Fruit fly (Drosophila melanogaster) whole organism, embryonic: Measurements from ENCODE around the gene SMC6.

ENCODE experiments used
- Atf-2 ChIP-seq: fragments of 200-800 bp; sonication (Bioruptor generic); optimal IDR thresholded peaks from 2 replicates; lab custom pipeline; 2016; ENCODE audit warnings: missing biosample characterization, missing genetic modification characterization
- Blimp-1 ChIP-seq: fragments of 200-800 bp; sonication (Bioruptor generic); optimal IDR thresholded peaks from 3 replicates; lab custom pipeline; 2018; ENCODE audit warnings: missing biosample characterization, missing genetic modification characterization, mild to moderate bottlenecking, moderate library complexity, missing genetic modification reagents
- BtbVII ChIP-seq: fragments of 200-800 bp; sonication (Bioruptor generic); optimal IDR thresholded peaks from 3 replicates; lab custom pipeline; 2017; ENCODE audit warnings: missing biosample characterization, mild to moderate bottlenecking, missing genetic modification characterization
- CG10462 ChIP-seq: fragments of 200-800 bp; sonication (Bioruptor generic); optimal IDR thresholded peaks from 2 replicates; lab custom pipeline; 2016; ENCODE audit warnings: missing biosample characterization, missing genetic modification characterization
- CG10959 ChIP-seq: fragments of 200-800 bp; sonication (Bioruptor generic); IDR thresholded peaks from 2 replicates; pipeline ENCODE4 v1.3.6; 2022; ENCODE audit warnings: missing biosample characterization, missing genetic modification characterization
- CG11398 ChIP-seq: fragments of 200-800 bp; sonication (Bioruptor generic); optimal IDR thresholded peaks from 2 replicates; lab custom pipeline; 2016; ENCODE audit warnings: missing biosample characterization, missing genetic modification characterization
- CG14667 ChIP-seq: fragments of 200-800 bp; sonication (Bioruptor generic); IDR thresholded peaks from 2 replicates; pipeline ENCODE4 v1.3.6; 2022; ENCODE audit warnings: missing biosample characterization, missing genetic modification characterization
- CG1529 ChIP-seq: fragments of 200-800 bp; sonication (Bioruptor generic); optimal IDR thresholded peaks from 3 replicates; lab custom pipeline; 2018; ENCODE audit warnings: missing biosample characterization, missing genetic modification characterization
- CG15479 ChIP-seq: fragments of 200-800 bp; sonication (Bioruptor generic); optimal IDR thresholded peaks from 3 replicates; lab custom pipeline; 2019; ENCODE audit warnings: missing biosample characterization, mild to moderate bottlenecking, missing genetic modification characterization, moderate library complexity
- CG1647 ChIP-seq: fragments of 200-800 bp; sonication (Bioruptor generic); optimal IDR thresholded peaks from 3 replicates; lab custom pipeline; 2016; ENCODE audit warnings: missing biosample characterization, missing genetic modification characterization
- CG16779 ChIP-seq: fragments of 200-800 bp; sonication (Bioruptor generic); IDR thresholded peaks from 2 replicates; pipeline ENCODE4 v1.3.6; 2022; ENCODE audit warnings: missing biosample characterization, missing genetic modification characterization
- CG16813 ChIP-seq: fragments of 200-800 bp; sonication (Bioruptor generic); IDR thresholded peaks from 3 replicates; pipeline ENCODE4 v1.3.6; 2022; ENCODE audit warnings: missing biosample characterization, missing genetic modification characterization; ENCODE audit not compliant: partially characterized antibody
- CG17912 ChIP-seq: fragments of 200-800 bp; sonication (Bioruptor generic); optimal IDR thresholded peaks from 2 replicates; lab custom pipeline; 2018; ENCODE audit warnings: missing biosample characterization, mild to moderate bottlenecking, missing genetic modification characterization
- CG1832 ChIP-seq: fragments of 200-800 bp; sonication (Bioruptor generic); optimal IDR thresholded peaks from 2 replicates; lab custom pipeline; 2017; ENCODE audit warnings: missing biosample characterization, mild to moderate bottlenecking, missing genetic modification characterization, inconsistent platforms
- CG2712 ChIP-seq: fragments of 200-800 bp; optimal IDR thresholded peaks from 3 replicates; lab custom pipeline; 2019; ENCODE audit warnings: missing biosample characterization, mild to moderate bottlenecking, missing genetic modification characterization, moderate library complexity
- CG31441 ChIP-seq: fragments of 200-800 bp; sonication (Bioruptor generic); IDR thresholded peaks from 2 replicates; pipeline ENCODE4 v1.3.6; 2022; ENCODE audit warnings: missing biosample characterization, missing genetic modification characterization
- CG33213 ChIP-seq: fragments of 200-800 bp; sonication (Bioruptor generic); optimal IDR thresholded peaks from 3 replicates; lab custom pipeline; 2016; ENCODE audit warnings: missing biosample characterization, missing genetic modification characterization
- CG5953 ChIP-seq: fragments of 200-800 bp; sonication (Bioruptor generic); IDR thresholded peaks from 2 replicates; pipeline ENCODE4 v1.3.6; 2022; ENCODE audit warnings: missing biosample characterization, missing genetic modification characterization
- CG9876 ChIP-seq: fragments of 200-800 bp; sonication (Bioruptor generic); optimal IDR thresholded peaks from 2 replicates; lab custom pipeline; 2016; ENCODE audit warnings: missing biosample characterization, missing genetic modification characterization
- CHES-1-like ChIP-seq: fragments of 200-800 bp; sonication (Bioruptor generic); optimal IDR thresholded peaks from 2 replicates; lab custom pipeline; 2016; ENCODE audit warnings: missing biosample characterization, missing genetic modification characterization
- Dbx ChIP-seq: fragments of 200-800 bp; sonication (Bioruptor generic); IDR thresholded peaks from 3 replicates; pipeline ENCODE4 v1.3.6; 2022; ENCODE audit warnings: missing biosample characterization, missing genetic modification characterization
- Dip3 ChIP-seq: fragments of 200-800 bp; sonication (Bioruptor generic); optimal IDR thresholded peaks from 3 replicates; lab custom pipeline; 2016; ENCODE audit warnings: missing biosample characterization, missing genetic modification characterization
- H15 ChIP-seq: fragments of 200-800 bp; sonication (Bioruptor generic); IDR thresholded peaks from 3 replicates; pipeline ENCODE4 v1.3.6; 2022; ENCODE audit warnings: missing biosample characterization, missing genetic modification characterization
- HLH4C ChIP-seq: fragments of 200-800 bp; sonication (Bioruptor generic); IDR thresholded peaks from 3 replicates; pipeline ENCODE4 v1.3.6; 2022; ENCODE audit warnings: missing biosample characterization, missing genetic modification characterization; ENCODE audit not compliant: partially characterized antibody
- Hr51 ChIP-seq, 2 experiments: fragments of 200-800 bp; sonication (Bioruptor generic); optimal IDR thresholded peaks; 2 replicates in 1 of 2; 3 replicates in 1 of 2; lab custom pipeline; 2016 to 2018; ENCODE audit warnings: missing biosample characterization in 2 of 2, missing genetic modification characterization in 2 of 2, mild to moderate bottlenecking in 1 of 2, moderate library complexity in 1 of 2
- Meics ChIP-seq: fragments of 200-800 bp; sonication (Bioruptor generic); optimal IDR thresholded peaks from 2 replicates; lab custom pipeline; 2017; ENCODE audit warnings: missing biosample characterization, mild to moderate bottlenecking, missing genetic modification characterization
- Mrtf ChIP-seq: fragments of 200-800 bp; sonication (Bioruptor generic); IDR thresholded peaks from 3 replicates; pipeline ENCODE4 v1.3.6; 2022; ENCODE audit warnings: missing biosample characterization, missing genetic modification characterization
- Xrp1 ChIP-seq: fragments of 200-800 bp; sonication (Bioruptor generic); IDR thresholded peaks from 2 replicates; pipeline ENCODE4 v1.3.6; 2022; ENCODE audit warnings: missing biosample characterization, missing genetic modification characterization
- YL-1 ChIP-seq: fragments of 200-800 bp; sonication (Bioruptor generic); optimal IDR thresholded peaks from 3 replicates; lab custom pipeline; 2017; ENCODE audit warnings: missing biosample characterization, mild to moderate bottlenecking, missing genetic modification characterization
- ab ChIP-seq: fragments of 200-800 bp; sonication (Bioruptor generic); optimal IDR thresholded peaks from 2 replicates; lab custom pipeline; 2016; ENCODE audit warnings: missing biosample characterization, missing genetic modification characterization
- ato ChIP-seq: fragments of 200-800 bp; sonication (Bioruptor generic); IDR thresholded peaks from 2 replicates; pipeline ENCODE4 v1.3.6; 2022; ENCODE audit warnings: missing biosample characterization, missing genetic modification characterization; ENCODE audit not compliant: partially characterized antibody
- chinmo ChIP-seq: fragments of 200-800 bp; sonication (Bioruptor generic); IDR thresholded peaks from 4 replicates; pipeline ENCODE4 v1.3.6; 2022; ENCODE audit warnings: missing biosample characterization, missing genetic modification characterization; ENCODE audit not compliant: partially characterized antibody
- crol ChIP-seq: fragments of 200-800 bp; sonication (Bioruptor generic); IDR thresholded peaks from 2 replicates; pipeline ENCODE4 v1.3.6; 2022; ENCODE audit warnings: missing biosample characterization, missing genetic modification characterization
- da ChIP-seq: fragments of 200-800 bp; sonication (Bioruptor generic); optimal IDR thresholded peaks from 2 replicates; lab custom pipeline; 2016; ENCODE audit warnings: missing biosample characterization, missing genetic modification characterization
- danr ChIP-seq: fragments of 200-800 bp; sonication (Bioruptor generic); IDR thresholded peaks from 2 replicates; pipeline ENCODE4 v1.3.6; 2022; ENCODE audit warnings: missing biosample characterization, missing genetic modification characterization
- gsb-n ChIP-seq: fragments of 200-800 bp; sonication (Bioruptor generic); optimal IDR thresholded peaks from 3 replicates; lab custom pipeline; 2018; ENCODE audit warnings: missing biosample characterization, mild to moderate bottlenecking, missing genetic modification characterization
- hth ChIP-seq: fragments of >200 bp; optimal IDR thresholded peaks from 2 replicates; lab custom pipeline; 2017; ENCODE audit warnings: inconsistent platforms
- lab ChIP-seq: fragments of 200-800 bp; sonication (Bioruptor generic); optimal IDR thresholded peaks from 3 replicates; lab custom pipeline; 2017; ENCODE audit warnings: missing biosample characterization, missing genetic modification characterization, mild to moderate bottlenecking, moderate library complexity, missing genetic modification reagents
- pnt ChIP-seq: fragments of 200-800 bp; sonication (Bioruptor generic); optimal IDR thresholded peaks from 3 replicates; lab custom pipeline; 2016; ENCODE audit warnings: missing biosample characterization, missing genetic modification characterization
- psq ChIP-seq: fragments of 200-800 bp; sonication (Bioruptor generic); optimal IDR thresholded peaks from 2 replicates; lab custom pipeline; 2017; ENCODE audit warnings: missing biosample characterization, missing genetic modification characterization
- ranshi ChIP-seq: fragments of 200-800 bp; sonication (Bioruptor generic); IDR thresholded peaks from 2 replicates; pipeline ENCODE4 v1.3.6; 2022; ENCODE audit warnings: missing biosample characterization, missing genetic modification characterization
- run ChIP-seq: fragments of 200-800 bp; sonication (Bioruptor generic); optimal IDR thresholded peaks from 3 replicates; lab custom pipeline; 2018; ENCODE audit warnings: missing biosample characterization, mild to moderate bottlenecking, missing genetic modification characterization
- sd ChIP-seq: fragments of 200-800 bp; sonication (Bioruptor generic); optimal IDR thresholded peaks from 3 replicates; lab custom pipeline; 2018; ENCODE audit warnings: missing biosample characterization, mild to moderate bottlenecking, missing genetic modification characterization, moderate library complexity
- seq ChIP-seq: fragments of 200-800 bp; sonication (Bioruptor generic); IDR thresholded peaks from 2 replicates; pipeline ENCODE4 v1.3.6; 2022; ENCODE audit warnings: missing biosample characterization, missing genetic modification characterization
- sisA ChIP-seq: fragments of 200-800 bp; sonication (Bioruptor generic); IDR thresholded peaks from 2 replicates; pipeline ENCODE4 v1.3.6; 2022; ENCODE audit warnings: missing biosample characterization, missing genetic modification characterization
- sna ChIP-seq: fragments of 200-800 bp; sonication (Bioruptor generic); IDR thresholded peaks from 2 replicates; pipeline ENCODE4 v1.3.6; 2022; ENCODE audit warnings: missing biosample characterization, missing genetic modification characterization; ENCODE audit not compliant: partially characterized antibody
- ssp ChIP-seq: fragments of 200-800 bp; sonication (Bioruptor generic); IDR thresholded peaks from 2 replicates; pipeline ENCODE4 v1.3.6; 2022; ENCODE audit warnings: missing biosample characterization, missing genetic modification characterization
- vfl ChIP-seq: fragments of 200-800 bp; sonication (Bioruptor generic); optimal IDR thresholded peaks from 2 replicates; lab custom pipeline; 2016; ENCODE audit warnings: missing biosample characterization, missing genetic modification characterization
- vnd ChIP-seq: fragments of 200-800 bp; sonication (Bioruptor generic); IDR thresholded peaks from 3 replicates; pipeline ENCODE4 v1.3.6; 2022; ENCODE audit warnings: missing biosample characterization, missing genetic modification characterization; ENCODE audit not compliant: partially characterized antibody
- z ChIP-seq: fragments of 200-800 bp; sonication (Bioruptor generic); IDR thresholded peaks from 3 replicates; pipeline ENCODE4 v1.3.6; 2022; ENCODE audit warnings: missing biosample characterization, missing genetic modification characterization
- zen ChIP-seq: fragments of 200-800 bp; sonication (Bioruptor generic); optimal IDR thresholded peaks from 3 replicates; lab custom pipeline; 2018; ENCODE audit warnings: missing biosample characterization, mild to moderate bottlenecking, missing genetic modification characterization, moderate library complexity
- zfh1 ChIP-seq: fragments of 200-800 bp; sonication (Bioruptor generic); IDR thresholded peaks from 3 replicates; pipeline ENCODE4 v1.3.6; 2022; ENCODE audit warnings: missing biosample characterization, missing genetic modification characterization

The SMC6 gene

DNA sequence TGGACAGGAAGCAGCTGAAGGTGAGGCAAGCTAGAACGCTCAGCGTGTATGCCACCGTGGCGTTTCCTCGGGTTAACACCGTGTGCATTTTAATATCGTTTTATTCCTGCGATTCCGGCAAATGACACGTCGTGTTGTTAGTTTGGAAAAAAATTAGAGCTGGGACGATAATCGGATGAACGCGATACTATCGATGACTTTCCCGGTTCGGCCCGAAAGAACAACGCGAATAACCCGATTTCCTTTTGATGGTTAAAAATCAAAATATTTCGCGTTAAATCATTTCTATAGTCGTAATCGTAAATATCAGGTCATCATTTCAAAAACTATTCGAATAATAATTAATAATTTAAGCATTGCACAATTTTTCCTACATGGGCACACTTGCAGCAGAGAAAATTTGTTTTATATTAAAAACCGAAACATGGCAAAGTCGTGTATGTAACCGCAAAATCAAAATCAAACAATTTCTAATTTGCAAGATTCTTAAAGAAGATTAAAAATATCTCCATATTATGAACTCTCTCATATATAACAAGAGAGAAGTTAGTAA is 36.7 kb upstream of the SMC6 start, which contains the start of gene Spase22-23 (continued):
- TF ChIP-seq pnt (GFP tag; lab: Kevin White, UChicago), result no peak
- no peak for TF ChIP-seq H15 (GFP tag; lab: Robert Waterston, UW)
- TF ChIP-seq Dbx (GFP tag; lab: Robert Waterston, UW), result no peak
- TF ChIP-seq CG2712 (tag; lab: Kevin White, UChicago), result no peak
- TF ChIP-seq zfh1 (GFP tag; lab: Robert Waterston, UW), result no peak
- peak; percentile 89 for TF ChIP-seq ato
- no peak for TF ChIP-seq CG1647 (GFP tag; lab: Kevin White, UChicago)
- no peak for TF ChIP-seq seq (GFP tag; lab: Robert Waterston, UW)
- TF ChIP-seq zen (tag; lab: Kevin White, UChicago), result no peak
- TF ChIP-seq z (GFP tag; lab: Robert Waterston, UW), result no peak
- no peak for TF ChIP-seq CG10959
- TF ChIP-seq CG16779, result no peak
- TF ChIP-seq CG1529, result no peak
- peak; percentile 91 for TF ChIP-seq vnd (GFP tag; lab: Robert Waterston, UW)
- TF ChIP-seq CG16813 (GFP tag; lab: Robert Waterston, UW), result peak; percentile 94
- no peak for TF ChIP-seq CG17912
- no peak for TF ChIP-seq CG9876
- TF ChIP-seq BtbVII (GFP tag; lab: Kevin White, UChicago), result no peak
- TF ChIP-seq CG31441 (GFP tag; lab: Robert Waterston, UW), result no peak
- no peak for TF ChIP-seq sisA (GFP tag; lab: Robert Waterston, UW)
- TF ChIP-seq Dip3, result no peak
- no peak for TF ChIP-seq Xrp1 (GFP tag; lab: Robert Waterston, UW)
- no peak for TF ChIP-seq ranshi (GFP tag; lab: Robert Waterston, UW)
- no peak for TF ChIP-seq vfl (GFP tag; lab: Kevin White, UChicago)
- no peak for TF ChIP-seq gsb-n (tag; lab: Kevin White, UChicago)
- TF ChIP-seq CG11398 (GFP tag; lab: Kevin White, UChicago), result no peak
- no peak for TF ChIP-seq psq (GFP tag; lab: Kevin White, UChicago)
- peak; percentile 95 for TF ChIP-seq chinmo
- no peak for TF ChIP-seq Hr51 (GFP tag; optimal IDR thresholded peaks at IDR 0.05; lab: Kevin White, UChicago)
- no peak for TF ChIP-seq CG1832
- TF ChIP-seq da (GFP tag; lab: Kevin White, UChicago), result no peak
- TF ChIP-seq hth (lab: Kevin White, UChicago), result no peak
- no peak for TF ChIP-seq Meics (GFP tag; lab: Kevin White, UChicago)
- no peak for TF ChIP-seq ssp (GFP tag; lab: Robert Waterston, UW)
- TF ChIP-seq sna (GFP tag; lab: Robert Waterston, UW), result peak; percentile 82
- no peak for TF ChIP-seq CG10462 (GFP tag; lab: Kevin White, UChicago)
- TF ChIP-seq CG15479 (GFP tag; lab: Kevin White, UChicago), result peak; percentile 4
- TF ChIP-seq sd (tag; lab: Kevin White, UChicago), result no peak
- no peak for TF ChIP-seq Atf-2
- no peak for TF ChIP-seq danr (GFP tag; lab: Robert Waterston, UW)
- no peak for TF ChIP-seq CG14667 (GFP tag; lab: Robert Waterston, UW)
- TF ChIP-seq CG5953 (GFP tag; lab: Robert Waterston, UW), result no peak
- TF ChIP-seq lab, result no peak
- no peak for TF ChIP-seq CG33213 (GFP tag; lab: Kevin White, UChicago)
- no peak for TF ChIP-seq crol
- peak; percentile 92 for TF ChIP-seq HLH4C (GFP tag; lab: Robert Waterston, UW)
- no peak for TF ChIP-seq run
- no peak for TF ChIP-seq YL-1 (GFP tag; lab: Kevin White, UChicago)
- no peak for TF ChIP-seq ab
- no peak for TF ChIP-seq Blimp-1 (GFP tag; lab: Kevin White, UChicago)
- no peak for TF ChIP-seq Mrtf (GFP tag; lab: Robert Waterston, UW)
- no peak for TF ChIP-seq CHES-1-like (GFP tag; lab: Kevin White, UChicago)
